Fruit fly (Drosophila melanogaster) whole organism, adult: ENCODE data around the gene CG15544.

Source experiments
- CG33017 ChIP-seq: fragments of 200-800 bp; sonication (Bioruptor generic); optimal IDR thresholded peaks from 2 replicates; lab custom pipeline; 2018; ENCODE audit warnings: missing biosample characterization, mild to moderate bottlenecking, missing genetic modification characterization, moderate library complexity
- cnc ChIP-seq, 2 experiments: fragments of >200 bp; optimal IDR thresholded peaks; 2 replicates each; lab custom pipeline; 2017
- kay ChIP-seq: fragments of 200-800 bp; sonication (Bioruptor generic); peaks from one replicate; lab custom pipeline; 2016; ENCODE audit warnings: missing biosample characterization, missing genetic modification characterization, borderline replicate concordance
- pad ChIP-seq: fragments of 200-800 bp; sonication (Bioruptor generic); optimal IDR thresholded peaks from 3 replicates; lab custom pipeline; 2017; ENCODE audit warnings: missing biosample characterization, missing genetic modification characterization, mild to moderate bottlenecking, moderate library complexity, missing genetic modification reagents

DNA sequence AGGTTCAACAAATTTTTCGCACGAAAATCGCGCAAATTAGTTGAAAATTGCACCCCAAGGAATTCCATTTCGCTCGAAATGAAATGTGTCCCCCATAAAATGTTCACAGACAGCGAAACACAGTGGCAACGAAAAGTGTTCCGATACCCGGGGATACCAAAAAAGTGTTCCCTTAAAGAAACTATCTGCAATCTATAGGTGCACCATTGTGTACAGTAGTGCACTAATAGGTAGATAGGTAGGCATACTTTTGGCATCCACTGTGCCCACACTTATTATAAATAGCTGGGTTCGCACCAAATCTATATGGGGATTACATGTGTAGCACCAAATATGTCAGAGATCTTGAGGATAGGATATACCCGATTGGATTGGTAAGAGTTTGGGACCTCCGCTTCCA is 30.9 kb upstream of the CG15544 start:
- TF ChIP-seq pad (GFP tag; lab: Kevin White, UChicago): no peak
- TF ChIP-seq cnc (optimal IDR thresholded peaks at IDR 0.05; lab: Kevin White, UChicago): no peak
- no peak for TF ChIP-seq kay (GFP tag; lab: Kevin White, UChicago)
- no peak for TF ChIP-seq CG33017 (tag; lab: Kevin White, UChicago)
